Worm (Caenorhabditis elegans): ENCODE measurements around the gene nsph-3.1.

The nsph-3.1 gene

DNA sequence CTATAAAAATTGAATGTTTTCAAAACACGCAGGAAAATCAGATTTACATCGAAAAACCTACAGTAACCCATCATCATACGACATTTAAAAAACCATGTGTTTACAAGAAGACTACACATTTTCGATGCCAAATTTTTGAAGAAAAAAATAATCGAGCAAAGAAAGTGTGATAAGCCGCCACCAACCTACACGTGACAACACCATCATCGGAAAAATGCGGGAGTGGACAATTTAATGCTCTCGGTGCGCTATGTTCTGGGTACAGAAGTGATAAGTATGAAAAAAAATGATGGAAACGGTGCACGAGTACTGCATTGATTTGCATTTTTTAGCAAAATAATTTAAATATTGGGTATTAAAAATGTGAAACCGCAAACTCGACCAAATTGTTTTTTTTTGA, 15.1 kb downstream of the nsph-3.1 start:
- TF ChIP-seq pha-2 (tag; optimal IDR thresholded peaks at IDR 0.05) = no peak
- no peak for TF ChIP-seq dmd-4 (tag; optimal IDR thresholded peaks at IDR 0.05; ENCODE audit: borderline replicate concordance)
- TF ChIP-seq odd-2 (tag; optimal IDR thresholded peaks at IDR 0.05) = no peak
- no peak for TF ChIP-seq fkh-6 (tag; optimal IDR thresholded peaks at IDR 0.05)
- no peak for TF ChIP-seq mec-3 (tag; optimal IDR thresholded peaks at IDR 0.05; ENCODE audit: borderline replicate concordance)
- no peak for TF ChIP-seq gmeb-2 (tag; optimal IDR thresholded peaks at IDR 0.05)
- TF ChIP-seq pha-4 (tag; optimal IDR thresholded peaks at IDR 0.05) = no peak
- no peak for TF ChIP-seq pqm-1 (tag; optimal IDR thresholded peaks at IDR 0.05)
- no peak for TF ChIP-seq ceh-9 (tag; optimal IDR thresholded peaks at IDR 0.05)
- TF ChIP-seq ceh-6 (GFP tag; optimal IDR thresholded peaks at IDR 0.05) = no peak
- TF ChIP-seq sdc-2 (tag; optimal IDR thresholded peaks at IDR 0.05) = no peak

DNA sequence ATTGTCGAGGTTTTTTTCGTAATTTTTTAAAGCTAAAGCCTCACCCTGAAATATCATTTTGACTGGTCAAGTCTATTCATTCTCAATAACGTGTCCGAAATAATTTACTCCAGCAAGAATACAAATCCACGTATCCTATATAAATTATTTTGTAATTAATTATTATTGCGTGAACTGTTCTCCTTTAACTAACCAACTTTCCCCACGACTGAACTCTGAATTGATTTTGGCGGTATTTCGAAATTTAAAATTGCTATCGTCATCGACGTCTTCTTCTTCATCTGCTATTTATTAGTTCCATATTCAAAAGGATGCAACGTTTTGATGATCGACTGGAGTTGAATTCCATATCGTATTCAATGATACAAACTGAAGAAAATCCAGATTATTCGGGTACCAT, 16.7 kb downstream of the nsph-3.1 start, which contains the start of the genes aqp-3 and Y69E1A.8:
aqp-3 (minus strand) TSS at position 101 of the 400 bp plus-strand sequence.
Y69E1A.8 (plus strand) TSS at position 246 of the 400 bp plus-strand sequence.
- TF ChIP-seq pax-1 (tag; optimal IDR thresholded peaks at IDR 0.05) (no peak), mec-3 (tag; optimal IDR thresholded peaks at IDR 0.05; ENCODE audit: borderline replicate concordance) (no peak), elt-4 (tag; optimal IDR thresholded peaks at IDR 0.05) (no peak), hlh-15 (tag; optimal IDR thresholded peaks at IDR 0.05) (no peak), madf-2 (tag; optimal IDR thresholded peaks at IDR 0.05) (no peak), hlh-6 (tag; optimal IDR thresholded peaks at IDR 0.05) (no peak), ceh-14 (tag; optimal IDR thresholded peaks at IDR 0.05) (no peak), ttx-3 (tag; optimal IDR thresholded peaks at IDR 0.05) (no peak), hlh-13 (GFP tag; optimal IDR thresholded peaks at IDR 0.05) (no peak), lim-6 (tag; optimal IDR thresholded peaks at IDR 0.05) (no peak), pha-4 (tag; optimal IDR thresholded peaks at IDR 0.05) (no peak), pat-9 (tag; optimal IDR thresholded peaks at IDR 0.05) (no peak), ceh-2 (tag; optimal IDR thresholded peaks at IDR 0.05) (no peak), unc-42 (tag; optimal IDR thresholded peaks at IDR 0.05) (no peak)

DNA sequence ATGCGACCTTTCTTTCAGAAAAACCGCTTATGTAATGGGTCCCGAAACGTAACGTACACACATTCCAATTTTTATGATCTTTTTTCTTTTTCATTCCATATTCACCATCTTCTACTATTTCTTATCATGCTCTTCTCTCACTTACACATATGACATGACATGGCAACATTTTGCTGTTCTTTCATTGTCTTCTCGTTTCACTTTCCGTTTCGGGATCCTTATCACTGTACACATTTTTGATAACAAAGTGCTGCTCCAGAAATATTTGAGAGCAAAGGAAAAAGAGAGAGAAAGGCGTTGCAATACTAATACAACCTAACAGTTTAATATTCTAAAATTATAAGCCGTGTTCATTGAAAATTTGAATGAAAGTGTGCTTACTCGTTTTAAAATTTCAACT, 20.7 kb downstream of the nsph-3.1 start:
- TF ChIP-seq K02D7.2 (tag; optimal IDR thresholded peaks at IDR 0.05) (no peak), elt-2 (tag; optimal IDR thresholded peaks at IDR 0.05) (peak; percentile 82)

ce11 chrIV:10970767-10971166, 21.2 kb downstream of the nsph-3.1 start:
- TF ChIP-seq fax-1 (tag; optimal IDR thresholded peaks at IDR 0.05) (no peak), ceh-19 (GFP tag; optimal IDR thresholded peaks at IDR 0.05) (no peak), ceh-9 (tag; optimal IDR thresholded peaks at IDR 0.05) (no peak), ztf-16 (tag; optimal IDR thresholded peaks at IDR 0.05) (no peak), sox-2 (GFP tag; IDR thresholded peaks at IDR 0.05) (no peak), syd-9 (tag; optimal IDR thresholded peaks at IDR 0.05) (no peak), ceh-48 (tag; optimal IDR thresholded peaks at IDR 0.05) (no peak), rnt-1 (tag; optimal IDR thresholded peaks at IDR 0.05) (no peak), pha-2 (tag; optimal IDR thresholded peaks at IDR 0.05) (no peak), hlh-15 (tag; optimal IDR thresholded peaks at IDR 0.05) (no peak), pax-1 (tag; optimal IDR thresholded peaks at IDR 0.05) (no peak), K02D7.2 (tag; optimal IDR thresholded peaks at IDR 0.05) (no peak)

DNA sequence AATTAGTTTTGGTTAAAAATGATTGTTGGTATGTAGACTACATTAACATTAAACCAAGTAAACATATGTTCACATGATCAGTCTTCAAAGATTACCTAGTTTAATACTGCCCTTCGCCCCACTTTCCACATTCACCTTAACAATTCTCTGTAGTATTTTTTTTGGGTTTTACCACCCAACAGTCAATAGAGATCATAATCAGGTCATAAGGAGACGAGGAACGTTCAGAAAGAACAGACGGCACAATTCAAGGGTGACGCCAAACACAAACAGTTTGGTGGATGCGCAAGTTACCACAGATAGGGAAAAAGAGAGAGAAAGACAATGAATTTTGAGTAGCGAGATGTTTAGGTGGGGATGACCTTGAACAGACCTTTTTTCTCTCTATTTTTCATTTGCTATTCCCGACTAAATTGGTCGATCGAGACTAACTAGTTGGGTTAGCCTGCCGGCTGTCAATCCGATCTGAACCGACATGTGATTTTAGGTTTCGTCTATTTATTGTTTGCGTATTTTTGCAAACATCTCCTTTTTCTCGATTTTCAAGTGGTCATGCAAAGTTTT, 22.1 kb downstream of the nsph-3.1 start:
- TF ChIP-seq ets-4 (tag; optimal IDR thresholded peaks at IDR 0.05) (no peak), mec-3 (tag; optimal IDR thresholded peaks at IDR 0.05; ENCODE audit: borderline replicate concordance) (no peak), ceh-48 (tag; optimal IDR thresholded peaks at IDR 0.05) (no peak), ceh-18 (tag; optimal IDR thresholded peaks at IDR 0.05) (no peak), rnt-1 (tag; optimal IDR thresholded peaks at IDR 0.05) (no peak), fkh-10 (GFP tag; optimal IDR thresholded peaks at IDR 0.05) (no peak), ztf-16 (tag; optimal IDR thresholded peaks at IDR 0.05) (no peak), ceh-6 (GFP tag; optimal IDR thresholded peaks at IDR 0.05) (no peak), ceh-14 (tag; optimal IDR thresholded peaks at IDR 0.05) (no peak), pha-4 (tag; optimal IDR thresholded peaks at IDR 0.05) (no peak), npax-4 (tag; optimal IDR thresholded peaks at IDR 0.05) (no peak), pqm-1 (tag; optimal IDR thresholded peaks at IDR 0.05) (no peak), ceh-19 (GFP tag; optimal IDR thresholded peaks at IDR 0.05) (no peak), ceh-34 (tag; optimal IDR thresholded peaks at IDR 0.05) (no peak), nhr-11 (tag; optimal IDR thresholded peaks at IDR 0.05) (no peak), T23F11.4 (GFP tag; optimal IDR thresholded peaks at IDR 0.05) (no peak), ceh-22 (tag; optimal IDR thresholded peaks at IDR 0.05) (no peak)

All from whole organism, late embryonic.